Fruit fly (Drosophila melanogaster) whole organism, embryonic: Measurements from ENCODE around the gene Osbp.

Experiments used
- B-H1 ChIP-seq: fragments of 200-800 bp; sonication (Bioruptor generic); IDR thresholded peaks from 3 replicates; pipeline ENCODE4 v1.3.6; 2022; ENCODE audit warnings: missing biosample characterization, missing genetic modification characterization
- Bgb ChIP-seq: fragments of 200-800 bp; sonication (Bioruptor generic); IDR thresholded peaks from 2 replicates; pipeline ENCODE4 v1.3.6; 2022; ENCODE audit warnings: missing biosample characterization, missing genetic modification characterization; ENCODE audit not compliant: partially characterized antibody
- CG10209 ChIP-seq: fragments of 200-800 bp; sonication (Bioruptor generic); optimal IDR thresholded peaks from 3 replicates; lab custom pipeline; 2017; ENCODE audit warnings: missing biosample characterization, mild to moderate bottlenecking, missing genetic modification characterization, missing genetic modification reagents
- CG10274 ChIP-seq: fragments of 200-800 bp; sonication (Bioruptor generic); optimal IDR thresholded peaks from 3 replicates; lab custom pipeline; 2017; ENCODE audit warnings: missing biosample characterization, mild to moderate bottlenecking, missing genetic modification characterization
- CG10366 ChIP-seq: fragments of 200-800 bp; sonication (Bioruptor generic); IDR thresholded peaks from 2 replicates; pipeline ENCODE4 v1.3.6; 2022; ENCODE audit warnings: missing biosample characterization, missing genetic modification characterization
- CG10462 ChIP-seq: fragments of 200-800 bp; sonication (Bioruptor generic); optimal IDR thresholded peaks from 2 replicates; lab custom pipeline; 2016; ENCODE audit warnings: missing biosample characterization, missing genetic modification characterization
- CG10543 ChIP-seq: fragments of 200-800 bp; sonication (Bioruptor generic); optimal IDR thresholded peaks from 3 replicates; lab custom pipeline; 2017; ENCODE audit warnings: missing biosample characterization, mild to moderate bottlenecking, missing genetic modification characterization, moderate library complexity
- CG10565 ChIP-seq: fragments of 200-800 bp; sonication (Bioruptor generic); optimal IDR thresholded peaks from 3 replicates; lab custom pipeline; 2016; ENCODE audit warnings: missing biosample characterization, mild to moderate bottlenecking, missing genetic modification characterization
- CG10654 ChIP-seq: fragments of 200-800 bp; sonication (Bioruptor generic); optimal IDR thresholded peaks from 2 replicates; lab custom pipeline; 2016; ENCODE audit warnings: missing biosample characterization, missing genetic modification characterization
- CG11093 ChIP-seq: fragments of 200-800 bp; sonication (Bioruptor generic); IDR thresholded peaks from 3 replicates; pipeline ENCODE4 v1.3.6; 2022; ENCODE audit warnings: missing biosample characterization, missing genetic modification characterization
- CG11504 ChIP-seq: fragments of 200-800 bp; sonication (Bioruptor generic); optimal IDR thresholded peaks from 3 replicates; lab custom pipeline; 2019; ENCODE audit warnings: missing biosample characterization, mild to moderate bottlenecking, missing genetic modification characterization, moderate library complexity
- CG12219 ChIP-seq: fragments of 200-800 bp; sonication (Bioruptor generic); optimal IDR thresholded peaks from 3 replicates; lab custom pipeline; 2018; ENCODE audit warnings: missing biosample characterization, mild to moderate bottlenecking, missing genetic modification characterization
- CG12299 ChIP-seq: fragments of 200-800 bp; sonication (Bioruptor generic); optimal IDR thresholded peaks from 2 replicates; lab custom pipeline; 2018; ENCODE audit warnings: missing biosample characterization, mild to moderate bottlenecking, missing genetic modification characterization
- CG14667 ChIP-seq: fragments of 200-800 bp; sonication (Bioruptor generic); IDR thresholded peaks from 2 replicates; pipeline ENCODE4 v1.3.6; 2022; ENCODE audit warnings: missing biosample characterization, missing genetic modification characterization
- CG17361 ChIP-seq: fragments of 200-800 bp; sonication (Bioruptor generic); IDR thresholded peaks from 3 replicates; pipeline ENCODE4 v1.3.6; 2022; ENCODE audit warnings: missing biosample characterization, missing genetic modification characterization
- CG4820 ChIP-seq: fragments of 200-800 bp; sonication (Bioruptor generic); optimal IDR thresholded peaks from 3 replicates; lab custom pipeline; 2016; ENCODE audit warnings: missing biosample characterization, missing genetic modification characterization
- CG7271 ChIP-seq: fragments of 200-800 bp; sonication (Bioruptor generic); optimal IDR thresholded peaks from 2 replicates; lab custom pipeline; 2018; ENCODE audit warnings: missing biosample characterization, mild to moderate bottlenecking, missing genetic modification characterization, moderate library complexity
- CG7745 ChIP-seq: fragments of 200-800 bp; sonication (Bioruptor generic); optimal IDR thresholded peaks from 2 replicates; lab custom pipeline; 2018; ENCODE audit warnings: missing biosample characterization, mild to moderate bottlenecking, missing genetic modification characterization, moderate library complexity
- CG8281 ChIP-seq: fragments of 200-800 bp; sonication (Bioruptor generic); optimal IDR thresholded peaks from 2 replicates; lab custom pipeline; 2018; ENCODE audit warnings: missing biosample characterization, mild to moderate bottlenecking, missing genetic modification characterization, moderate library complexity
- CG9876 ChIP-seq: fragments of 200-800 bp; sonication (Bioruptor generic); optimal IDR thresholded peaks from 2 replicates; lab custom pipeline; 2016; ENCODE audit warnings: missing biosample characterization, missing genetic modification characterization
- CrebB ChIP-seq: fragments of 200-800 bp; sonication (Bioruptor generic); optimal IDR thresholded peaks from 3 replicates; lab custom pipeline; 2018; ENCODE audit warnings: missing biosample characterization, mild to moderate bottlenecking, missing genetic modification characterization
- Dip2 ChIP-seq: fragments of 200-800 bp; sonication (Bioruptor generic); IDR thresholded peaks from 2 replicates; pipeline ENCODE4 v1.3.6; 2022; ENCODE audit warnings: missing biosample characterization, missing genetic modification characterization
- HHEX ChIP-seq: fragments of 200-800 bp; sonication (Bioruptor generic); optimal IDR thresholded peaks from 3 replicates; lab custom pipeline; 2017; ENCODE audit warnings: missing biosample characterization, mild to moderate bottlenecking, missing genetic modification characterization, missing genetic modification reagents
- Hr78 ChIP-seq, 2 experiments: fragments of 200-800 bp in 1 of 2; fragments of >200 bp in 1 of 2; sonication (Bioruptor generic) in 1 of 2; optimal IDR thresholded peaks; 2 replicates each; lab custom pipeline; 2017 to 2019; ENCODE audit warnings: missing biosample characterization in 2 of 2, missing genetic modification characterization in 2 of 2, mild to moderate bottlenecking in 1 of 2, moderate library complexity in 1 of 2
- Hsf ChIP-seq: fragments of 200-800 bp; sonication (Bioruptor generic); optimal IDR thresholded peaks from 3 replicates; lab custom pipeline; 2016; ENCODE audit warnings: missing biosample characterization, missing genetic modification characterization
- Jarid2 ChIP-seq: fragments of 200-800 bp; sonication (Bioruptor generic); optimal IDR thresholded peaks from 3 replicates; lab custom pipeline; 2017; ENCODE audit warnings: mild to moderate bottlenecking, missing biosample characterization, missing genetic modification reagents, missing genetic modification characterization
- Lhr ChIP-seq: fragments of 200-800 bp; sonication (Bioruptor generic); optimal IDR thresholded peaks from 3 replicates; lab custom pipeline; 2017; ENCODE audit warnings: mild to moderate bottlenecking, missing biosample characterization, missing genetic modification reagents, missing genetic modification characterization
- Lim3 ChIP-seq: fragments of 200-800 bp; sonication (Bioruptor generic); IDR thresholded peaks from 2 replicates; pipeline ENCODE4 v1.3.6; 2022; ENCODE audit warnings: missing biosample characterization, missing genetic modification characterization
- Oaz ChIP-seq: fragments of 200-800 bp; sonication (Bioruptor generic); IDR thresholded peaks from 2 replicates; pipeline ENCODE4 v1.3.6; 2022; ENCODE audit warnings: missing biosample characterization, missing genetic modification characterization
- Pdp1 ChIP-seq, 2 experiments: fragments of 200-800 bp; sonication (Bioruptor generic); optimal IDR thresholded peaks; 3 replicates each; lab custom pipeline; 2016; ENCODE audit warnings: missing biosample characterization in 2 of 2, missing genetic modification characterization in 2 of 2, mild to moderate bottlenecking in 1 of 2, moderate library complexity in 1 of 2
- Stat92E ChIP-seq, 3 experiments: fragments of >200 bp in 2 of 3; fragments of 200-800 bp in 1 of 3; sonication (Bioruptor generic) in 1 of 3; optimal IDR thresholded peaks; 2 replicates each; lab custom pipeline; 2017 to 2019; ENCODE audit warnings: missing biosample characterization in 3 of 3, missing genetic modification characterization in 3 of 3, mild to moderate bottlenecking in 1 of 3, moderate library complexity in 1 of 3
- ab ChIP-seq: fragments of 200-800 bp; sonication (Bioruptor generic); optimal IDR thresholded peaks from 2 replicates; lab custom pipeline; 2016; ENCODE audit warnings: missing biosample characterization, missing genetic modification characterization
- abd-A ChIP-seq: fragments of 200-800 bp; sonication (Bioruptor generic); optimal IDR thresholded peaks from 3 replicates; lab custom pipeline; 2019; ENCODE audit warnings: missing biosample characterization, mild to moderate bottlenecking, missing genetic modification characterization, moderate library complexity
- bbx ChIP-seq: fragments of 200-800 bp; sonication (Bioruptor generic); IDR thresholded peaks from 2 replicates; pipeline ENCODE4 v1.3.6; 2022; ENCODE audit warnings: missing biosample characterization, missing genetic modification characterization; ENCODE audit not compliant: partially characterized antibody
- cg ChIP-seq: fragments of 200-800 bp; sonication (Bioruptor generic); optimal IDR thresholded peaks from 3 replicates; lab custom pipeline; 2019; ENCODE audit warnings: missing biosample characterization, mild to moderate bottlenecking, missing genetic modification characterization, moderate library complexity
- ci ChIP-seq: fragments of 200-800 bp; sonication (Bioruptor generic); IDR thresholded peaks from 3 replicates; pipeline ENCODE4 v1.3.6; 2022; ENCODE audit warnings: missing biosample characterization, missing genetic modification characterization
- crc ChIP-seq: fragments of 200-800 bp; sonication (Bioruptor generic); optimal IDR thresholded peaks from 2 replicates; lab custom pipeline; 2016; ENCODE audit warnings: missing biosample characterization, missing genetic modification characterization
- gcm2 ChIP-seq: fragments of 200-800 bp; sonication (Bioruptor generic); optimal IDR thresholded peaks from 2 replicates; lab custom pipeline; 2016; ENCODE audit warnings: missing biosample characterization, missing genetic modification characterization
- hkb ChIP-seq, 2 experiments: fragments of 200-800 bp in 1 of 2; fragments of >200 bp in 1 of 2; sonication (Bioruptor generic) in 1 of 2; IDR thresholded peaks in 1 of 2; optimal IDR thresholded peaks in 1 of 2; 2 replicates each; pipeline versions ENCODE4 v1.3.6 to Lab custom; 2017 to 2022; ENCODE audit warnings: missing biosample characterization in 1 of 2, missing genetic modification characterization in 1 of 2
- knrl ChIP-seq: fragments of 200-800 bp; sonication (Bioruptor generic); IDR thresholded peaks from 3 replicates; pipeline ENCODE4 v1.3.6; 2022; ENCODE audit warnings: missing biosample characterization, missing genetic modification characterization; ENCODE audit not compliant: partially characterized antibody
- p53 ChIP-seq: fragments of 200-800 bp; sonication (Bioruptor generic); optimal IDR thresholded peaks from 2 replicates; lab custom pipeline; 2016; ENCODE audit warnings: missing biosample characterization, missing genetic modification characterization
- pan ChIP-seq, 4 experiments: fragments of >200 bp in 3 of 4; fragments of 200-800 bp in 1 of 4; sonication (Bioruptor generic) in 1 of 4; optimal IDR thresholded peaks in 3 of 4; IDR thresholded peaks in 1 of 4; 2 replicates each; pipeline versions ENCODE4 v1.3.6 to Lab custom; 2017 to 2022; ENCODE audit warnings: missing biosample characterization in 2 of 4, missing genetic modification characterization in 2 of 4, mixed read lengths in 1 of 4
- sob ChIP-seq: fragments of 200-800 bp; sonication (Bioruptor generic); IDR thresholded peaks from 2 replicates; pipeline ENCODE4 v1.3.6; 2022; ENCODE audit warnings: missing biosample characterization, missing genetic modification characterization
- stc ChIP-seq: fragments of 200-800 bp; sonication (Bioruptor generic); IDR thresholded peaks from 2 replicates; pipeline ENCODE4 v1.3.6; 2022; ENCODE audit warnings: missing biosample characterization, missing genetic modification characterization
- trh ChIP-seq: fragments of 200-800 bp; sonication (Bioruptor generic); optimal IDR thresholded peaks from 2 replicates; lab custom pipeline; 2016; ENCODE audit warnings: missing biosample characterization, missing genetic modification characterization
- unc-4 ChIP-seq: fragments of 200-800 bp; sonication (Bioruptor generic); IDR thresholded peaks from 2 replicates; pipeline ENCODE4 v1.3.6; 2022; ENCODE audit warnings: missing biosample characterization, missing genetic modification characterization; ENCODE audit not compliant: partially characterized antibody
- wek ChIP-seq: fragments of 200-800 bp; sonication (Bioruptor generic); optimal IDR thresholded peaks from 3 replicates; lab custom pipeline; 2018; ENCODE audit warnings: missing biosample characterization, mild to moderate bottlenecking, missing genetic modification characterization, moderate library complexity

Osbp gene

DNA sequence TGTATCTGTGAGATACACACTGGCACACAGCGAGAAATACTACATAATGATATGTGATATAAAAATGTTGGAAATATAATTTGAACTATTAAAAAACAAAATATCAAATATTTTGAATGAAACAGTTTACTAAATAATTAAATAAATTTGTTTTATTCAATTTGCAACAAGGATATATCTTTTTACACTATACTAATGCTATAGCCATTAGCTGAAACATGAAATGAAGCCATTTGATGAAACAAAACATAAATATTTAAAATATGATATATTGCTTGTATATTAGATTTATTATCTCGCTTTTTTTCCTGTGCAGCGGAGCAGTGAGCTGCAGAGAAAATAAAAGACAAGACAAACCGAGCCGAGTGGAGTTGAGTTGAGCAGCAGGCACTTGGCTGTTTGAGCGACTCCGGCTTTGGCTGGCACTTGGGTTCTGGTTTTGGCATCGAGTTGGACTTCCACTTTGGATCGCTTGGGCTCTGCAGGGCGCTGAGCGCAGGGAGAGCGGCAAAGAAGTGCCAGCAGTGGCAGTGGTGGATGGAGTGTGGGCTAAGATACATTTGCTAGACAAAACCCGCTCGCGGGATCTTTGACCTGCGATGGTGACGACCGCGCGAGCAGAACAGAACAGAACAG is 44.6 kb downstream of the Osbp start (continued):
- TF ChIP-seq CG10462 (GFP tag; lab: Kevin White, UChicago) (no peak), Jarid2 (GFP tag; lab: Kevin White, UChicago) (peak; percentile 38), CG10209 (GFP tag; lab: Kevin White, UChicago) (peak; percentile 78), ab (GFP tag; lab: Kevin White, UChicago) (no peak), ci (GFP tag; lab: Robert Waterston, UW) (no peak), trh (GFP tag; lab: Kevin White, UChicago) (no peak), hkb (optimal IDR thresholded peaks at IDR 0.05; lab: Kevin White, UChicago) (no peak), hkb (GFP tag; IDR thresholded peaks at IDR 0.05; lab: Robert Waterston, UW) (no peak; the same call in 1 of the 2 replicates), cg (no peak), Oaz (GFP tag; lab: Robert Waterston, UW) (no peak), abd-A (no peak), bbx (GFP tag; lab: Robert Waterston, UW) (no peak), CG9876 (no peak), CG10366 (GFP tag; lab: Robert Waterston, UW) (0 out of 2 replicates have a peak, but pooled peaks have one; percentile 19), Bgb (GFP tag; lab: Robert Waterston, UW) (no peak), Dip2 (no peak), B-H1 (GFP tag; lab: Robert Waterston, UW) (peak; percentile 39; the same call in 2 of the 3 replicates), CG17361 (GFP tag; lab: Robert Waterston, UW) (peak; percentile 98), unc-4 (GFP tag; lab: Robert Waterston, UW) (no peak), Hr78 (GFP tag; optimal IDR thresholded peaks at IDR 0.05; lab: Kevin White, UChicago) (peak in 1 of 2 experiments; percentile 78), CG4820 (GFP tag; lab: Kevin White, UChicago) (peak; percentile 58), CG14667 (GFP tag; lab: Robert Waterston, UW) (peak; percentile 49; the same call in 1 of the 2 replicates), Lhr (GFP tag; lab: Kevin White, UChicago) (peak; percentile 32), wek (no peak), HHEX (GFP tag; lab: Kevin White, UChicago) (peak; percentile 73), CrebB (peak; percentile 61), CG8281 (tag; lab: Kevin White, UChicago) (peak; percentile 58), CG12299 (tag; lab: Kevin White, UChicago) (peak; percentile 75), Stat92E (GFP tag; optimal IDR thresholded peaks at IDR 0.05; lab: Kevin White, UChicago) (peak in 1 of 3 experiments; percentile 38), p53 (GFP tag; lab: Kevin White, UChicago) (no peak), gcm2 (GFP tag; lab: Kevin White, UChicago) (no peak), crc (GFP tag; lab: Kevin White, UChicago) (no peak), stc (GFP tag; lab: Robert Waterston, UW) (no peak; the same call in 1 of the 2 replicates), Pdp1 (GFP tag; optimal IDR thresholded peaks at IDR 0.05; lab: Kevin White, UChicago) (peak in 1 of 2 experiments; percentile 5), Hsf (peak; percentile 23), CG10274 (GFP tag; lab: Kevin White, UChicago) (peak; percentile 2), knrl (GFP tag; lab: Robert Waterston, UW) (no peak), CG12219 (GFP tag; lab: Kevin White, UChicago) (peak; percentile 8), CG10654 (GFP tag; lab: Kevin White, UChicago) (peak; percentile 62), CG10565 (GFP tag; lab: Kevin White, UChicago) (no peak), CG11504 (tag; lab: Kevin White, UChicago) (peak; percentile 90), CG10543 (no peak), CG7745 (tag; lab: Kevin White, UChicago) (peak; percentile 50), pan (optimal IDR thresholded peaks at IDR 0.05; lab: Kevin White, UChicago) (no peak), pan (GFP tag; optimal IDR thresholded peaks at IDR 0.05 in 1 of 2, IDR thresholded peaks at IDR 0.05 in 1 of 2) (peak in 1 of 2 experiments; percentile 69), CG11093 (GFP tag; lab: Robert Waterston, UW) (0 out of 3 replicates have a peak, but pooled peaks have one; percentile 38), CG7271 (tag; lab: Kevin White, UChicago) (peak; percentile 45), Lim3 (GFP tag; lab: Robert Waterston, UW) (no peak), sob (GFP tag; lab: Robert Waterston, UW) (peak; percentile 37; the same call in 1 of the 2 replicates)
